Worm (Caenorhabditis elegans): ENCODE results near the gene fbxa-192.

fbxa-192 gene

DNA sequence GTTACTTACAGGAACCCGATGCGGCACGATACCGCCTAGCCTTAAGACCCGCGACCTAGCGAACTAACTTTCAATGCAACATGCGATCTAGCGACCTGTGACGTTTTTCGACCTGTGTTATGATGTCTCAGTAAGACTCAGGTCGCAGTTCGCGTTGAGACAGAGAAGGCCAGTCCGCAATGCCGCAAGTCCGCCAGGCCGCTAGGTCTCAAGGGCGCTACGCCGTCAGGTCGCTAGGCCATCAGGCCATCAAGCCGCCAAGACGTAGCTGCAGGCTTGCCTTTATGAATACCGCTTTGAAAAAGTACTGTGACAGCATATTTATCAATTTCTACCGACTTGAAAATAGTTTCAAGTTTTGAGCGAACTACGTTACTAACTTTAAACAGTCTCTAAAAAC, 54.6 kb downstream of the fbxa-192 start:
- TF ChIP-seq set-16 (GFP tag; IDR thresholded peaks at IDR 0.05) (peak; percentile 54; the same call in 1 of the 2 replicates), F26F4.8 (GFP tag; conservative IDR thresholded peaks at IDR 0.05) (0 out of 2 replicates have a peak, but pooled peaks have one; percentile 17), rbr-2 (tag; optimal IDR thresholded peaks at IDR 0.05) (no peak), hif-1 (tag; optimal IDR thresholded peaks at IDR 0.05) (no peak)
